Worm (Caenorhabditis elegans): ENCODE results near the gene grd-11.

DNA sequence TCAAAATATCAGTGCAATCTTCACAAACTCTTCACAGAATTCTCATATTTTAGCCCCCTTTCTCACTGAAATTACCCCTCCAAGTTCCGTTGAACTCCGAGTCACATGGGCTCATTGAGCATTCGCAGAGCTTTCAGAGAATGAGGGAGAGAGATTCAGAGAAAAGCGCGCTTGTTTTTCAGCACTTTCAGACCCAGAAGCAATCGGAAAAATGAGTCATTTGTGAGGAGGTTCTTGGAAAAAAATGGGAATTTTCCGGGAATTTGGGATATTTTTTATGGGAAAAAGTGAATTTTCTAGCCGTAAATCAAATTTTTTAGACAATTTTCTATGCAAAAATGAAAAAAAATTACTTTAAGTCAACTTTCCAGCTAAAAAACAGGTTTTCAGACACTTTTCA is 46.3 kb downstream of the grd-11 start:
- TF ChIP-seq B0310.2 (tag; optimal IDR thresholded peaks at IDR 0.05) (no peak), ama-1 (optimal IDR thresholded peaks at IDR 0.05) (no peak), tra-4 (tag; optimal IDR thresholded peaks at IDR 0.05) (no peak), tbx-11 (GFP tag; IDR thresholded peaks at IDR 0.05) (no peak)

Measured in whole organism, early embryonic.